Fruit fly (Drosophila melanogaster) whole organism, prepupa: ENCODE measurements around the gene Tmf.

Experiments
- Blimp-1 ChIP-seq: fragments of 200-800 bp; sonication (Bioruptor generic); optimal IDR thresholded peaks from 3 replicates; lab custom pipeline; 2017; ENCODE audit warnings: missing biosample characterization, missing genetic modification characterization, mild to moderate bottlenecking, moderate library complexity, missing genetic modification reagents
- CG11294 ChIP-seq: fragments of 200-800 bp; sonication (Bioruptor generic); IDR thresholded peaks from 2 replicates; pipeline ENCODE4 v1.3.6; 2022; ENCODE audit warnings: missing biosample characterization, missing genetic modification characterization
- CG15336 ChIP-seq: fragments of 200-800 bp; sonication (Bioruptor generic); IDR thresholded peaks from 2 replicates; pipeline ENCODE4 v1.3.6; 2022; ENCODE audit warnings: missing biosample characterization, missing genetic modification characterization
- CG16779 ChIP-seq: fragments of 200-800 bp; sonication (Bioruptor generic); optimal IDR thresholded peaks from 3 replicates; lab custom pipeline; 2017; ENCODE audit warnings: missing biosample characterization, mild to moderate bottlenecking, missing genetic modification characterization
- CG3032 ChIP-seq: fragments of 200-800 bp; optimal IDR thresholded peaks from 2 replicates; lab custom pipeline; 2019; ENCODE audit warnings: missing biosample characterization, mild to moderate bottlenecking, missing genetic modification characterization, moderate library complexity
- CG3919 ChIP-seq: fragments of 200-800 bp; sonication (Bioruptor generic); optimal IDR thresholded peaks from 3 replicates; lab custom pipeline; 2016; ENCODE audit warnings: missing biosample characterization, missing genetic modification characterization
- CG4318 ChIP-seq: fragments of 200-800 bp; sonication (Bioruptor generic); optimal IDR thresholded peaks from 3 replicates; lab custom pipeline; 2017; ENCODE audit warnings: missing biosample characterization, mild to moderate bottlenecking, missing genetic modification characterization
- CG6163 ChIP-seq: fragments of 200-800 bp; sonication (Bioruptor generic); IDR thresholded peaks from 3 replicates; pipeline ENCODE4 v1.3.6; 2022; ENCODE audit warnings: missing biosample characterization, missing genetic modification characterization
- CG6276 ChIP-seq: fragments of 200-800 bp; sonication (Bioruptor generic); optimal IDR thresholded peaks from 2 replicates; lab custom pipeline; 2017; ENCODE audit warnings: missing biosample characterization, mild to moderate bottlenecking, missing genetic modification characterization
- CG6792 ChIP-seq: fragments of 200-800 bp; sonication (Bioruptor generic); optimal IDR thresholded peaks from 3 replicates; lab custom pipeline; 2016; ENCODE audit warnings: missing biosample characterization, missing genetic modification characterization
- CG6808 ChIP-seq: fragments of 200-800 bp; sonication (Bioruptor generic); optimal IDR thresholded peaks from 3 replicates; lab custom pipeline; 2017; ENCODE audit warnings: missing biosample characterization, missing genetic modification characterization, mild to moderate bottlenecking, moderate library complexity, missing genetic modification reagents
- CG6854 ChIP-seq: fragments of 200-800 bp; sonication (Bioruptor generic); optimal IDR thresholded peaks from 2 replicates; lab custom pipeline; 2017; ENCODE audit warnings: missing biosample characterization, mild to moderate bottlenecking, missing genetic modification characterization
- CG7368 ChIP-seq: fragments of 200-800 bp; sonication (Bioruptor generic); optimal IDR thresholded peaks from 3 replicates; lab custom pipeline; 2016; ENCODE audit warnings: missing biosample characterization, missing genetic modification characterization
- CG8119 ChIP-seq: fragments of 200-800 bp; sonication (Bioruptor generic); IDR thresholded peaks from 3 replicates; pipeline ENCODE4 v1.3.6; 2022; ENCODE audit warnings: missing biosample characterization, missing genetic modification characterization
- CG8319 ChIP-seq: fragments of 200-800 bp; sonication (Bioruptor generic); optimal IDR thresholded peaks from 3 replicates; lab custom pipeline; 2016; ENCODE audit warnings: missing biosample characterization, missing genetic modification characterization
- CG8632 ChIP-seq: fragments of 200-800 bp; sonication (Bioruptor generic); optimal IDR thresholded peaks from 3 replicates; lab custom pipeline; 2016; ENCODE audit warnings: missing biosample characterization, missing genetic modification characterization
- CG9139 ChIP-seq: fragments of 200-800 bp; sonication (Bioruptor generic); optimal IDR thresholded peaks from 3 replicates; lab custom pipeline; 2017; ENCODE audit warnings: missing biosample characterization, mild to moderate bottlenecking, missing genetic modification characterization
- Eip75B ChIP-seq: fragments of 200-800 bp; sonication (Bioruptor generic); optimal IDR thresholded peaks from 3 replicates; lab custom pipeline; 2016; ENCODE audit warnings: missing biosample characterization, missing genetic modification characterization
- Eip78C ChIP-seq: fragments of 200-800 bp; sonication (Bioruptor generic); peaks from one replicate; lab custom pipeline; 2016; ENCODE audit warnings: missing biosample characterization, missing genetic modification characterization
- Eip93F ChIP-seq: fragments of 200-800 bp; sonication (Bioruptor generic); optimal IDR thresholded peaks from 2 replicates; lab custom pipeline; 2016; ENCODE audit warnings: missing biosample characterization, mild to moderate bottlenecking, missing genetic modification characterization
- Ets96B ChIP-seq: fragments of 200-800 bp; optimal IDR thresholded peaks from 2 replicates; lab custom pipeline; 2019; ENCODE audit warnings: missing biosample characterization, mild to moderate bottlenecking, missing genetic modification characterization, moderate library complexity
- Hr38 ChIP-seq: sonication (Bioruptor generic); optimal IDR thresholded peaks from 2 replicates; lab custom pipeline; 2016; ENCODE audit warnings: missing biosample characterization, missing genetic modification characterization
- Hr39 ChIP-seq: fragments of 200-800 bp; sonication (Bioruptor generic); optimal IDR thresholded peaks from 2 replicates; lab custom pipeline; 2016; ENCODE audit warnings: missing biosample characterization, missing genetic modification characterization
- Hr4 ChIP-seq: fragments of 200-800 bp; sonication (Bioruptor generic); optimal IDR thresholded peaks from 3 replicates; lab custom pipeline; 2016; ENCODE audit warnings: missing biosample characterization, missing genetic modification characterization
- Lpt ChIP-seq: fragments of 200-800 bp; sonication (Bioruptor generic); optimal IDR thresholded peaks from 3 replicates; lab custom pipeline; 2016; ENCODE audit warnings: missing biosample characterization, missing genetic modification characterization
- Met ChIP-seq: fragments of 200-800 bp; sonication (Bioruptor generic); optimal IDR thresholded peaks from 3 replicates; lab custom pipeline; 2016; ENCODE audit warnings: missing biosample characterization, missing genetic modification characterization
- OdsH ChIP-seq: fragments of 200-800 bp; sonication (Bioruptor generic); optimal IDR thresholded peaks from 3 replicates; lab custom pipeline; 2016; ENCODE audit warnings: missing biosample characterization, missing genetic modification characterization
- Smox ChIP-seq: fragments of 200-800 bp; sonication (Bioruptor generic); optimal IDR thresholded peaks from 3 replicates; lab custom pipeline; 2016; ENCODE audit warnings: missing biosample characterization, missing genetic modification characterization
- Sox14 ChIP-seq: fragments of 200-800 bp; sonication (Bioruptor generic); optimal IDR thresholded peaks from 3 replicates; lab custom pipeline; 2016; ENCODE audit warnings: missing biosample characterization, missing genetic modification characterization
- Sox15 ChIP-seq: fragments of 200-800 bp; sonication (Bioruptor generic); optimal IDR thresholded peaks from 3 replicates; lab custom pipeline; 2016; ENCODE audit warnings: missing biosample characterization, missing genetic modification characterization
- achi ChIP-seq: fragments of 200-800 bp; sonication (Bioruptor generic); optimal IDR thresholded peaks from 3 replicates; lab custom pipeline; 2016; ENCODE audit warnings: missing biosample characterization, missing genetic modification characterization
- cyc ChIP-seq: fragments of 200-800 bp; sonication (Bioruptor generic); optimal IDR thresholded peaks from 3 replicates; lab custom pipeline; 2016; ENCODE audit warnings: missing biosample characterization, missing genetic modification characterization
- dac ChIP-seq: fragments of 200-800 bp; sonication (Bioruptor generic); optimal IDR thresholded peaks from 2 replicates; lab custom pipeline; 2017; ENCODE audit warnings: missing biosample characterization, mild to moderate bottlenecking, missing genetic modification characterization
- dsx ChIP-seq: fragments of 200-800 bp; optimal IDR thresholded peaks from 3 replicates; lab custom pipeline; 2019; ENCODE audit warnings: missing biosample characterization, mild to moderate bottlenecking, missing genetic modification characterization, moderate library complexity; ENCODE audit not compliant: poor library complexity, severe bottlenecking
- esn ChIP-seq: fragments of 200-800 bp; sonication (Bioruptor generic); optimal IDR thresholded peaks from 2 replicates; lab custom pipeline; 2016; ENCODE audit warnings: missing biosample characterization, mild to moderate bottlenecking, missing genetic modification characterization, moderate library complexity
- fkh ChIP-seq: fragments of 200-800 bp; sonication (Bioruptor generic); optimal IDR thresholded peaks from 3 replicates; lab custom pipeline; 2017; ENCODE audit warnings: missing biosample characterization, mild to moderate bottlenecking, missing genetic modification characterization, moderate library complexity
- lz ChIP-seq: fragments of 200-800 bp; sonication (Bioruptor generic); optimal IDR thresholded peaks from 3 replicates; lab custom pipeline; 2016; ENCODE audit warnings: missing biosample characterization, missing genetic modification characterization
- net ChIP-seq: fragments of 200-800 bp; sonication (Bioruptor generic); optimal IDR thresholded peaks from 3 replicates; lab custom pipeline; 2016; ENCODE audit warnings: missing biosample characterization, missing genetic modification characterization
- pdm3 ChIP-seq: fragments of 200-800 bp; sonication (Bioruptor generic); optimal IDR thresholded peaks from 3 replicates; lab custom pipeline; 2016; ENCODE audit warnings: missing biosample characterization, missing genetic modification characterization
- salr ChIP-seq, 2 experiments: fragments of 200-800 bp; sonication (Bioruptor generic); optimal IDR thresholded peaks; 3 replicates each; lab custom pipeline; 2016 to 2018; ENCODE audit warnings: missing biosample characterization in 2 of 2, missing genetic modification characterization in 2 of 2, mild to moderate bottlenecking in 1 of 2
- svp ChIP-seq: fragments of 200-800 bp; sonication (Bioruptor generic); peaks from one replicate; lab custom pipeline; 2016; ENCODE audit warnings: missing biosample characterization, missing genetic modification characterization
- topi ChIP-seq: fragments of 200-800 bp; sonication (Bioruptor generic); optimal IDR thresholded peaks from 3 replicates; lab custom pipeline; 2016; ENCODE audit warnings: missing biosample characterization, missing genetic modification characterization
- vri ChIP-seq: fragments of 200-800 bp; sonication (Bioruptor generic); optimal IDR thresholded peaks from 3 replicates; lab custom pipeline; 2016; ENCODE audit warnings: missing biosample characterization, mild to moderate bottlenecking, missing genetic modification characterization

Tmf gene

DNA sequence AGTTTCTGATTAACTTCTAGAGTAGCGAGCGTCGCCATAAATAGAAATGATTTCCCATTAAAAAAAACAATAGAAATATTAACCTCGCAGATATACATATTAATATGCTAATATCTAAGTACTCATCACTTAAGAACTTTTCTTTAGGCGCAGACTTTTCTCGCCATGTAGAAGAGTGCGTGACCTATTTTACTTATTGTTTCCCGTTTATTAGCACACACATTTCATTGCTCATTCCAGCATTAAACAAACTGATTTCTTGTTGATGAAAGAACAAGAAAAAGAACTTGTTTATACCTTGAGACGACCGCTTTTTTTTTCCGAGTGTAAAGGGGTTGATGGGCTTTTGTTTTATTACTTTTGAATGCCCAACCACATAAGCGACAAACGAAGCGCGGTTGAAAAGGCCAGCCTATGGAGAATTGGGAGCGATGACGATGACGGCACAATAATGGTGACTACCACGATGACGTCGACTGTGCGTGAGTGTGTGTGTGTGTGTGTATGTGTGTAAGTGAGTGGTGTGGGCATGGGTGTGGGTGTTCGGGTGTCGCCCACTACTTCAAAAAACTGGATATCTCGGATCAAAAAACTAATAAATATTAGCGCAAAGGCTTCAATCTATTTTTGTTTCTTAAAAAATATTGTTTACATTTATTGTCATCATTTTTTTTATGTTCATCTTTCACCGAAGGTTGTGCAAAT, 48.0 kb upstream of the Tmf start (continued):
- TF ChIP-seq fkh (GFP tag; lab: Kevin White, UChicago) (no peak), CG6792 (GFP tag; lab: Kevin White, UChicago) (no peak), Ets96B (no peak), Eip75B (GFP tag; lab: Kevin White, UChicago) (no peak), esn (GFP tag; lab: Kevin White, UChicago) (peak; percentile 13), cyc (no peak), Sox14 (GFP tag; lab: Kevin White, UChicago) (no peak), Eip93F (GFP tag; lab: Kevin White, UChicago) (no peak), Hr39 (no peak), salr (GFP tag; optimal IDR thresholded peaks at IDR 0.05; lab: Kevin White, UChicago) (no peak), achi (GFP tag; lab: Kevin White, UChicago) (no peak), CG11294 (GFP tag; lab: Robert Waterston, UW) (no peak), CG4318 (GFP tag; lab: Kevin White, UChicago) (no peak), svp (peak; percentile 64), Hr38 (GFP tag; lab: Kevin White, UChicago) (no peak), CG3032 (tag; lab: Kevin White, UChicago) (no peak), dac (GFP tag; lab: Kevin White, UChicago) (no peak), lz (GFP tag; lab: Kevin White, UChicago) (no peak), CG3919 (GFP tag; lab: Kevin White, UChicago) (no peak), Blimp-1 (no peak), CG6808 (GFP tag; lab: Kevin White, UChicago) (no peak), CG6276 (GFP tag; lab: Kevin White, UChicago) (no peak), CG16779 (tag; lab: Kevin White, UChicago) (no peak), CG8632 (GFP tag; lab: Kevin White, UChicago) (no peak), CG15336 (GFP tag; lab: Robert Waterston, UW) (no peak), dsx (no peak), Lpt (GFP tag; lab: Kevin White, UChicago) (no peak), CG6163 (GFP tag; lab: Robert Waterston, UW) (no peak), net (GFP tag; lab: Kevin White, UChicago) (no peak), Eip78C (GFP tag; lab: Kevin White, UChicago) (no peak), CG6854 (GFP tag; lab: Kevin White, UChicago) (no peak)
- TF ChIP-seq, all 60 proteins: peak for 9

- TF ChIP-seq CG7368, result no peak
These were observed 47.2 kb upstream of the Tmf start for dm6 chrX:6796972-6797371.

- TF ChIP-seq CG16779 (tag; lab: Kevin White, UChicago), result no peak
- no peak for TF ChIP-seq CG6792 (GFP tag; lab: Kevin White, UChicago)
- TF ChIP-seq fkh (GFP tag; lab: Kevin White, UChicago), result peak; percentile 17
- TF ChIP-seq CG3032 (tag; lab: Kevin White, UChicago), result no peak
These were observed 44.7 kb upstream of the Tmf start for dm6 chrX:6799261-6800022.

dm6 chrX:6800726-6801296, 43.3 kb upstream of the Tmf start:
- TF ChIP-seq CG8319 (no peak), CG9139 (GFP tag; lab: Kevin White, UChicago) (no peak), topi (GFP tag; lab: Kevin White, UChicago) (no peak), dac (GFP tag; lab: Kevin White, UChicago) (no peak), achi (GFP tag; lab: Kevin White, UChicago) (peak; percentile 7), Hr4 (peak; percentile 33), OdsH (peak; percentile 33), fkh (GFP tag; lab: Kevin White, UChicago) (peak; percentile 45), CG3919 (GFP tag; lab: Kevin White, UChicago) (peak; percentile 18), CG6276 (GFP tag; lab: Kevin White, UChicago) (no peak), CG8119 (GFP tag; lab: Robert Waterston, UW) (no peak), Met (GFP tag; lab: Kevin White, UChicago) (peak; percentile 43), CG16779 (tag; lab: Kevin White, UChicago) (no peak), pdm3 (GFP tag; lab: Kevin White, UChicago) (peak; percentile 15), CG15336 (GFP tag; lab: Robert Waterston, UW) (peak; percentile 33; the same call in 1 of the 2 replicates), Hr38 (GFP tag; lab: Kevin White, UChicago) (no peak), Smox (GFP tag; lab: Kevin White, UChicago) (peak; percentile 8), svp (peak; percentile 74), vri (GFP tag; lab: Kevin White, UChicago) (no peak), Sox15 (GFP tag; lab: Kevin White, UChicago) (no peak)
